Fruit fly (Drosophila melanogaster) whole organism, embryonic: Measurements from ENCODE around the gene in.
A peak's percentile ranks its signal among the peaks of the same experiment; 100 is the strongest.

Experiments
- Abd-B ChIP-seq: fragments of 200-800 bp; sonication (Bioruptor generic); optimal IDR thresholded peaks from 2 replicates; lab custom pipeline; 2018; ENCODE audit warnings: missing biosample characterization, mild to moderate bottlenecking, missing genetic modification characterization, moderate library complexity
- Atf6 ChIP-seq: fragments of 200-800 bp; sonication (Bioruptor generic); IDR thresholded peaks from 2 replicates; pipeline ENCODE4 v1.3.6; 2022; ENCODE audit warnings: missing biosample characterization, missing genetic modification characterization
- CG10366 ChIP-seq: fragments of 200-800 bp; sonication (Bioruptor generic); IDR thresholded peaks from 2 replicates; pipeline ENCODE4 v1.3.6; 2022; ENCODE audit warnings: missing biosample characterization, missing genetic modification characterization
- CG12236 ChIP-seq: fragments of 200-800 bp; sonication (Bioruptor generic); optimal IDR thresholded peaks from 2 replicates; lab custom pipeline; 2016; ENCODE audit warnings: missing biosample characterization, missing genetic modification characterization
- CG12659 ChIP-seq: fragments of 200-800 bp; sonication (Bioruptor generic); optimal IDR thresholded peaks from 3 replicates; lab custom pipeline; 2017; ENCODE audit warnings: mild to moderate bottlenecking, missing biosample characterization, missing genetic modification reagents, missing genetic modification characterization
- CG16863 ChIP-seq: fragments of 200-800 bp; sonication (Bioruptor generic); optimal IDR thresholded peaks from 3 replicates; lab custom pipeline; 2016; ENCODE audit warnings: missing biosample characterization, missing genetic modification characterization
- CG17829 ChIP-seq: fragments of 200-800 bp; optimal IDR thresholded peaks from 2 replicates; lab custom pipeline; 2019; ENCODE audit warnings: missing biosample characterization, mild to moderate bottlenecking, missing genetic modification characterization, moderate library complexity
- CG2129 ChIP-seq: fragments of 200-800 bp; sonication (Bioruptor generic); IDR thresholded peaks from 2 replicates; pipeline ENCODE4 v1.3.6; 2022; ENCODE audit warnings: missing biosample characterization, missing genetic modification characterization; ENCODE audit not compliant: partially characterized antibody
- CG30020 ChIP-seq: fragments of 200-800 bp; optimal IDR thresholded peaks from 2 replicates; lab custom pipeline; 2019; ENCODE audit warnings: missing biosample characterization, mild to moderate bottlenecking, missing genetic modification characterization, moderate library complexity
- CG31365 ChIP-seq: fragments of 200-800 bp; sonication (Bioruptor generic); optimal IDR thresholded peaks from 2 replicates; lab custom pipeline; 2018; ENCODE audit warnings: missing biosample characterization, mild to moderate bottlenecking, missing genetic modification characterization
- CG4282 ChIP-seq: fragments of 200-800 bp; sonication (Bioruptor generic); optimal IDR thresholded peaks from 2 replicates; lab custom pipeline; 2016; ENCODE audit warnings: missing biosample characterization, missing genetic modification characterization
- CG4617 ChIP-seq: fragments of 200-800 bp; sonication (Bioruptor generic); optimal IDR thresholded peaks from 3 replicates; lab custom pipeline; 2016; ENCODE audit warnings: missing biosample characterization, missing genetic modification characterization, borderline replicate concordance
- CG8944 ChIP-seq: fragments of 200-800 bp; sonication (Bioruptor generic); optimal IDR thresholded peaks from 3 replicates; lab custom pipeline; 2016; ENCODE audit warnings: missing biosample characterization, missing genetic modification characterization
- CG9876 ChIP-seq: fragments of 200-800 bp; sonication (Bioruptor generic); optimal IDR thresholded peaks from 2 replicates; lab custom pipeline; 2016; ENCODE audit warnings: missing biosample characterization, missing genetic modification characterization
- Doc3 ChIP-seq: fragments of 200-800 bp; sonication (Bioruptor generic); IDR thresholded peaks from 3 replicates; pipeline ENCODE4 v1.3.6; 2022; ENCODE audit warnings: missing biosample characterization, missing genetic modification characterization; ENCODE audit not compliant: partially characterized antibody
- Ets65A ChIP-seq: fragments of 200-800 bp; sonication (Bioruptor generic); peaks from one replicate; lab custom pipeline; 2016; ENCODE audit warnings: missing biosample characterization, missing genetic modification characterization
- Ets97D ChIP-seq: fragments of 200-800 bp; sonication (Bioruptor generic); optimal IDR thresholded peaks from 3 replicates; lab custom pipeline; 2016; ENCODE audit warnings: missing biosample characterization, missing genetic modification characterization
- HmgZ ChIP-seq: fragments of 200-800 bp; sonication (Bioruptor generic); optimal IDR thresholded peaks from 2 replicates; lab custom pipeline; 2018; ENCODE audit warnings: missing biosample characterization, mild to moderate bottlenecking, missing genetic modification characterization
- MESR4 ChIP-seq: fragments of 200-800 bp; sonication (Bioruptor generic); optimal IDR thresholded peaks from 2 replicates; lab custom pipeline; 2018; ENCODE audit warnings: missing biosample characterization, mild to moderate bottlenecking, missing genetic modification characterization, moderate library complexity
- Mad ChIP-seq: fragments of 200-800 bp; sonication (Bioruptor generic); optimal IDR thresholded peaks from 2 replicates; lab custom pipeline; 2016; ENCODE audit warnings: missing biosample characterization, missing genetic modification characterization
- Mes4 ChIP-seq: fragments of 200-800 bp; sonication (Bioruptor generic); optimal IDR thresholded peaks from 2 replicates; lab custom pipeline; 2016; ENCODE audit warnings: missing biosample characterization, missing genetic modification characterization
- Mrtf ChIP-seq: fragments of 200-800 bp; sonication (Bioruptor generic); IDR thresholded peaks from 3 replicates; pipeline ENCODE4 v1.3.6; 2022; ENCODE audit warnings: missing biosample characterization, missing genetic modification characterization
- Myb ChIP-seq: fragments of 200-800 bp; sonication (Bioruptor generic); optimal IDR thresholded peaks from 2 replicates; lab custom pipeline; 2016; ENCODE audit warnings: missing biosample characterization, missing genetic modification characterization
- NK7.1 ChIP-seq: fragments of 200-800 bp; sonication (Bioruptor generic); optimal IDR thresholded peaks from 3 replicates; lab custom pipeline; 2016; ENCODE audit warnings: missing biosample characterization, missing genetic modification characterization
- Opbp ChIP-seq: fragments of 200-800 bp; sonication (Bioruptor generic); IDR thresholded peaks from 3 replicates; pipeline ENCODE4 v1.3.6; 2022; ENCODE audit warnings: missing biosample characterization, missing genetic modification characterization; ENCODE audit not compliant: partially characterized antibody
- Rx ChIP-seq: fragments of 200-800 bp; sonication (Bioruptor generic); IDR thresholded peaks from 2 replicates; pipeline ENCODE4 v1.3.6; 2022; ENCODE audit warnings: missing biosample characterization, missing genetic modification characterization
- abd-A ChIP-seq: fragments of 200-800 bp; sonication (Bioruptor generic); optimal IDR thresholded peaks from 3 replicates; lab custom pipeline; 2019; ENCODE audit warnings: missing biosample characterization, mild to moderate bottlenecking, missing genetic modification characterization, moderate library complexity
- aop ChIP-seq: fragments of 200-800 bp; sonication (Bioruptor generic); IDR thresholded peaks from 2 replicates; pipeline ENCODE4 v1.3.6; 2022; ENCODE audit warnings: missing biosample characterization, missing genetic modification characterization
- cas ChIP-seq: fragments of 200-800 bp; sonication (Bioruptor generic); IDR thresholded peaks from 2 replicates; pipeline ENCODE4 v1.3.6; 2022; ENCODE audit warnings: missing biosample characterization, missing genetic modification characterization
- chm ChIP-seq: fragments of 200-800 bp; sonication (Bioruptor generic); IDR thresholded peaks from 2 replicates; pipeline ENCODE4 v1.3.6; 2022; ENCODE audit warnings: missing biosample characterization, missing genetic modification characterization
- crp ChIP-seq, 2 experiments: fragments of 200-800 bp; sonication (Bioruptor generic); optimal IDR thresholded peaks; 2 replicates in 1 of 2; 3 replicates in 1 of 2; lab custom pipeline; 2017; ENCODE audit warnings: missing biosample characterization in 2 of 2, missing genetic modification characterization in 2 of 2, mild to moderate bottlenecking in 1 of 2, moderate library complexity in 1 of 2
- exex ChIP-seq: fragments of 200-800 bp; sonication (Bioruptor generic); optimal IDR thresholded peaks from 4 replicates; lab custom pipeline; 2018; ENCODE audit warnings: missing biosample characterization, mild to moderate bottlenecking, missing genetic modification characterization, moderate library complexity
- fd64A ChIP-seq: fragments of 200-800 bp; sonication (Bioruptor generic); optimal IDR thresholded peaks from 3 replicates; lab custom pipeline; 2018; ENCODE audit warnings: missing biosample characterization, mild to moderate bottlenecking, missing genetic modification characterization
- her ChIP-seq: fragments of 200-800 bp; sonication (Bioruptor generic); optimal IDR thresholded peaks from 2 replicates; lab custom pipeline; 2016; ENCODE audit warnings: missing biosample characterization, missing genetic modification characterization
- inv ChIP-seq: fragments of 200-800 bp; sonication (Bioruptor generic); IDR thresholded peaks from 2 replicates; pipeline ENCODE4 v1.3.6; 2022; ENCODE audit warnings: missing biosample characterization, missing genetic modification characterization; ENCODE audit not compliant: partially characterized antibody
- knrl ChIP-seq: fragments of 200-800 bp; sonication (Bioruptor generic); IDR thresholded peaks from 3 replicates; pipeline ENCODE4 v1.3.6; 2022; ENCODE audit warnings: missing biosample characterization, missing genetic modification characterization; ENCODE audit not compliant: partially characterized antibody
- pan ChIP-seq, 4 experiments: fragments of >200 bp in 3 of 4; fragments of 200-800 bp in 1 of 4; sonication (Bioruptor generic) in 1 of 4; optimal IDR thresholded peaks in 3 of 4; IDR thresholded peaks in 1 of 4; 2 replicates each; pipeline versions ENCODE4 v1.3.6 to Lab custom; 2017 to 2022; ENCODE audit warnings: missing biosample characterization in 2 of 4, missing genetic modification characterization in 2 of 4, mixed read lengths in 1 of 4
- peb ChIP-seq: fragments of 200-800 bp; sonication (Bioruptor generic); IDR thresholded peaks from 2 replicates; pipeline ENCODE4 v1.3.6; 2022; ENCODE audit warnings: missing biosample characterization, missing genetic modification characterization
- seq ChIP-seq: fragments of 200-800 bp; sonication (Bioruptor generic); IDR thresholded peaks from 2 replicates; pipeline ENCODE4 v1.3.6; 2022; ENCODE audit warnings: missing biosample characterization, missing genetic modification characterization
- slbo ChIP-seq: fragments of 200-800 bp; sonication (Bioruptor generic); IDR thresholded peaks from 2 replicates; pipeline ENCODE4 v1.3.6; 2022; ENCODE audit warnings: missing biosample characterization, missing genetic modification characterization
- so ChIP-seq: fragments of 200-800 bp; sonication (Bioruptor generic); IDR thresholded peaks from 3 replicates; pipeline ENCODE4 v1.3.6; 2022; ENCODE audit warnings: missing biosample characterization, missing genetic modification characterization
- unc-4 ChIP-seq: fragments of 200-800 bp; sonication (Bioruptor generic); IDR thresholded peaks from 2 replicates; pipeline ENCODE4 v1.3.6; 2022; ENCODE audit warnings: missing biosample characterization, missing genetic modification characterization; ENCODE audit not compliant: partially characterized antibody

in gene

DNA sequence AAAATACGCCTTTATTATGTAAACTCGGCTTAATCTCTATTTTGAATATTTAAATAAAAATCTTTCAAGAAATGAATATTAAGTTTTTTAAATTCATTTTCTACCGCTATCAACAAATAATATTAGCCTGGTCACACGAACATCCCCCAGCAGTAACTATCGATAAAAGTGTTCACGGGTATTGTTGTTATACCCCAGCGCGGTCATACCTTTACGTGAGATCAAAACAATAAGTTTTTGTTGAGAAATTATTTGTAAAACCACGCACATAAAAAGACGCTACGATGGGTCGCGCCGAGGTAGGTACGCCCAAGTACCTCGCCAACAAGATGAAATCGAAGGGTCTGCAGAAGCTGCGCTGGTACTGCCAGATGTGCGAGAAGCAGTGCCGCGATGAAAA is 10.4 kb upstream of the in start, which contains the start of gene kin17 (continued):
- TF ChIP-seq her (GFP tag; lab: Kevin White, UChicago) (no peak), CG9876 (GFP tag; lab: Kevin White, UChicago) (no peak), CG2129 (0 out of 2 replicates have a peak, but pooled peaks have one; percentile 17), so (GFP tag; lab: Robert Waterston, UW) (0 out of 3 replicates have a peak, but pooled peaks have one; percentile 13), CG12236 (GFP tag; lab: Kevin White, UChicago) (no peak), CG30020 (no peak), cas (GFP tag; lab: Robert Waterston, UW) (no peak), CG17829 (tag; lab: Kevin White, UChicago) (peak; percentile 3), crp (GFP tag; optimal IDR thresholded peaks at IDR 0.05; lab: Kevin White, UChicago) (peak in 1 of 2 experiments; percentile 60), chm (no peak), CG10366 (GFP tag; lab: Robert Waterston, UW) (no peak), slbo (GFP tag; lab: Robert Waterston, UW) (no peak), pan (optimal IDR thresholded peaks at IDR 0.05; lab: Kevin White, UChicago) (no peak), pan (GFP tag; optimal IDR thresholded peaks at IDR 0.05 in 1 of 2, IDR thresholded peaks at IDR 0.05 in 1 of 2) (no peak), CG16863 (no peak), exex (tag; lab: Kevin White, UChicago) (no peak), CG4282 (GFP tag; lab: Kevin White, UChicago) (no peak), Ets97D (peak; percentile 1), MESR4 (GFP tag; lab: Kevin White, UChicago) (peak; percentile 69), peb (GFP tag; lab: Robert Waterston, UW) (no peak), NK7.1 (GFP tag; lab: Kevin White, UChicago) (no peak), Mrtf (no peak), Myb (GFP tag; lab: Kevin White, UChicago) (peak; percentile 52), seq (GFP tag; lab: Robert Waterston, UW) (no peak), Mad (no peak), CG8944 (GFP tag; lab: Kevin White, UChicago) (no peak), CG4617 (GFP tag; lab: Kevin White, UChicago) (peak; percentile 68), knrl (peak; percentile 64), Opbp (GFP tag; lab: Robert Waterston, UW) (peak; percentile 72), Mes4 (GFP tag; lab: Kevin White, UChicago) (no peak), CG12659 (peak; percentile 8), Rx (no peak), unc-4 (peak; percentile 74), Atf6 (GFP tag; lab: Robert Waterston, UW) (no peak), HmgZ (tag; lab: Kevin White, UChicago) (peak; percentile 24), Abd-B (GFP tag; lab: Kevin White, UChicago) (no peak), abd-A (no peak), inv (GFP tag; lab: Robert Waterston, UW) (peak; percentile 39; the same call in 1 of the 2 replicates), Doc3 (GFP tag; lab: Robert Waterston, UW) (peak; percentile 45; the same call in 1 of the 3 replicates), aop (GFP tag; lab: Robert Waterston, UW) (no peak), fd64A (no peak)

dm6 chr3L:20358212-20358611 is 8.8 kb upstream of the in start, which contains the start of gene CG5665:
Gene CG5665 (plus strand): TSS chr3L:20358512.
- TF ChIP-seq CG31365 (tag; lab: Kevin White, UChicago) (no peak), Ets65A (GFP tag; lab: Kevin White, UChicago) (peak; percentile 27)
